Worm (Caenorhabditis elegans) whole organism, L2 larva: ENCODE data around the gene F46C5.6.

Experiments used
- Y55F3AM.14 ChIP-seq: fragments of 200-800 bp; sonication (Bioruptor generic); optimal IDR thresholded peaks from 2 replicates; lab custom pipeline; 2018; ENCODE audit warnings: mild to moderate bottlenecking, missing genetic modification characterization, missing compliant biosample characterization
- ama-1 ChIP-seq: fragments of 150-350 bp; optimal IDR thresholded peaks from 2 replicates; lab custom pipeline; 2018; ENCODE audit warnings: inconsistent platforms
- ceh-82 ChIP-seq: fragments of 150-350 bp; optimal IDR thresholded peaks from 2 replicates; lab custom pipeline; 2014; ENCODE audit warnings: missing biosample characterization, missing genetic modification characterization
- dmd-4 ChIP-seq: sonication (generic microtip); optimal IDR thresholded peaks from 2 replicates; lab custom pipeline; 2017; ENCODE audit warnings: missing biosample characterization, missing genetic modification characterization
- egl-27 ChIP-seq: sonication (generic microtip); optimal IDR thresholded peaks from 3 replicates; lab custom pipeline; 2017; ENCODE audit warnings: missing biosample characterization, missing genetic modification reagents, missing genetic modification characterization
- elt-1 ChIP-seq: fragments of 150-350 bp; optimal IDR thresholded peaks from 2 replicates; lab custom pipeline; 2014; ENCODE audit warnings: missing biosample characterization, missing genetic modification characterization
- lin-11 ChIP-seq: fragments of 150-350 bp; sonication (generic microtip); optimal IDR thresholded peaks from 2 replicates; lab custom pipeline; 2014; ENCODE audit warnings: missing biosample characterization, missing genetic modification characterization, inconsistent platforms, mixed read lengths
- lsy-2 ChIP-seq, 2 experiments: fragments of 150-350 bp in 1 of 2; sonication (generic microtip) in 1 of 2; optimal IDR thresholded peaks; 2 replicates each; lab custom pipeline; 2014 to 2017; ENCODE audit warnings: missing biosample characterization in 2 of 2, missing genetic modification characterization in 2 of 2
- nhr-10 ChIP-seq: sonication (generic microtip); optimal IDR thresholded peaks from 2 replicates; lab custom pipeline; 2017; ENCODE audit warnings: missing biosample characterization, missing genetic modification characterization
- nhr-12 ChIP-seq: fragments of 150-350 bp; optimal IDR thresholded peaks from 2 replicates; lab custom pipeline; 2014; ENCODE audit warnings: missing biosample characterization, missing genetic modification characterization
- nhr-21 ChIP-seq: fragments of 150-350 bp; optimal IDR thresholded peaks from 2 replicates; lab custom pipeline; 2014; ENCODE audit warnings: missing biosample characterization, missing genetic modification characterization
- unc-62 ChIP-seq: fragments of 150-350 bp; optimal IDR thresholded peaks from 2 replicates; lab custom pipeline; 2014; ENCODE audit warnings: missing biosample characterization, missing genetic modification reagents, missing genetic modification characterization
- zag-1 ChIP-seq: fragments of 150-350 bp; optimal IDR thresholded peaks from 2 replicates; lab custom pipeline; 2014; ENCODE audit warnings: missing biosample characterization, missing genetic modification characterization

ce11 chrII:8884262-8884949 is 40.1 kb upstream of the F46C5.6 start, which contains the start of the genes T07D4.5 and ddx-19:
- no peak for TF ChIP-seq dmd-4
- peak; percentile 89 to 98 for TF ChIP-seq lsy-2 (tag; optimal IDR thresholded peaks at IDR 0.05; lab: Kevin White, UChicago)
- TF ChIP-seq egl-27 (tag; lab: Kevin White, UChicago): no peak
- no peak for TF ChIP-seq unc-62 (GFP tag; lab: Kevin White, UChicago)
- no peak for TF ChIP-seq Y55F3AM.14 (GFP tag; lab: Kevin White, UChicago)
- TF ChIP-seq nhr-10 (tag; lab: Kevin White, UChicago): no peak
- no peak for TF ChIP-seq lin-11 (tag; lab: Kevin White, UChicago)
- no peak for TF ChIP-seq zag-1
- no peak for TF ChIP-seq elt-1 (tag; lab: Kevin White, UChicago)
- no peak for TF ChIP-seq nhr-12 (tag; lab: Kevin White, UChicago)
- no peak for TF ChIP-seq ama-1
- TF ChIP-seq ceh-82 (tag; lab: Kevin White, UChicago): no peak
- TF ChIP-seq nhr-21 (tag; lab: Kevin White, UChicago): peak; percentile 4
